Fruit fly (Drosophila melanogaster) whole organism, embryonic: ENCODE measurements around the gene cue.

ENCODE experiments used
- Atf3 ChIP-seq: fragments of 200-800 bp; sonication (Bioruptor generic); optimal IDR thresholded peaks from 3 replicates; lab custom pipeline; 2016; ENCODE audit warnings: missing biosample characterization, missing genetic modification characterization
- B-H1 ChIP-seq: fragments of 200-800 bp; sonication (Bioruptor generic); IDR thresholded peaks from 3 replicates; pipeline ENCODE4 v1.3.6; 2022; ENCODE audit warnings: missing biosample characterization, missing genetic modification characterization
- CG10267 ChIP-seq: fragments of 200-800 bp; sonication (Bioruptor generic); optimal IDR thresholded peaks from 2 replicates; lab custom pipeline; 2018; ENCODE audit warnings: missing biosample characterization, mild to moderate bottlenecking, missing genetic modification characterization, moderate library complexity
- CG10462 ChIP-seq: fragments of 200-800 bp; sonication (Bioruptor generic); optimal IDR thresholded peaks from 2 replicates; lab custom pipeline; 2016; ENCODE audit warnings: missing biosample characterization, missing genetic modification characterization
- CG11093 ChIP-seq: fragments of 200-800 bp; sonication (Bioruptor generic); IDR thresholded peaks from 3 replicates; pipeline ENCODE4 v1.3.6; 2022; ENCODE audit warnings: missing biosample characterization, missing genetic modification characterization
- CG13894 ChIP-seq: fragments of 200-800 bp; sonication (Bioruptor generic); optimal IDR thresholded peaks from 3 replicates; lab custom pipeline; 2018; ENCODE audit warnings: missing biosample characterization, mild to moderate bottlenecking, missing genetic modification characterization, moderate library complexity
- CG14014 ChIP-seq: fragments of 200-800 bp; sonication (Bioruptor generic); IDR thresholded peaks from 2 replicates; pipeline ENCODE4 v1.3.6; 2022; ENCODE audit warnings: missing biosample characterization, missing genetic modification characterization
- CG14667 ChIP-seq: fragments of 200-800 bp; sonication (Bioruptor generic); IDR thresholded peaks from 2 replicates; pipeline ENCODE4 v1.3.6; 2022; ENCODE audit warnings: missing biosample characterization, missing genetic modification characterization
- CG15479 ChIP-seq: fragments of 200-800 bp; sonication (Bioruptor generic); optimal IDR thresholded peaks from 3 replicates; lab custom pipeline; 2019; ENCODE audit warnings: missing biosample characterization, mild to moderate bottlenecking, missing genetic modification characterization, moderate library complexity
- CG15514 ChIP-seq: fragments of 200-800 bp; sonication (Bioruptor generic); optimal IDR thresholded peaks from 3 replicates; lab custom pipeline; 2017; ENCODE audit warnings: missing biosample characterization, missing genetic modification characterization, mild to moderate bottlenecking, moderate library complexity, missing genetic modification reagents
- CG1647 ChIP-seq: fragments of 200-800 bp; sonication (Bioruptor generic); optimal IDR thresholded peaks from 3 replicates; lab custom pipeline; 2016; ENCODE audit warnings: missing biosample characterization, missing genetic modification characterization
- CG16813 ChIP-seq: fragments of 200-800 bp; sonication (Bioruptor generic); IDR thresholded peaks from 3 replicates; pipeline ENCODE4 v1.3.6; 2022; ENCODE audit warnings: missing biosample characterization, missing genetic modification characterization; ENCODE audit not compliant: partially characterized antibody
- CG2202 ChIP-seq: fragments of 200-800 bp; sonication (Bioruptor generic); optimal IDR thresholded peaks from 2 replicates; lab custom pipeline; 2018; ENCODE audit warnings: missing biosample characterization, mild to moderate bottlenecking, missing genetic modification characterization
- CG30431 ChIP-seq: fragments of 200-800 bp; sonication (Bioruptor generic); optimal IDR thresholded peaks from 2 replicates; lab custom pipeline; 2017; ENCODE audit warnings: missing biosample characterization, missing genetic modification characterization
- CG7556 ChIP-seq: fragments of 200-800 bp; sonication (Bioruptor generic); optimal IDR thresholded peaks from 2 replicates; lab custom pipeline; 2017; ENCODE audit warnings: missing biosample characterization, mild to moderate bottlenecking, missing genetic modification characterization
- CG8290 ChIP-seq, 3 experiments: fragments of 200-800 bp; sonication (Bioruptor generic); optimal IDR thresholded peaks; 2 replicates each; lab custom pipeline; 2016 to 2019; ENCODE audit warnings: missing biosample characterization in 3 of 3, missing genetic modification characterization in 3 of 3, mild to moderate bottlenecking in 2 of 3, moderate library complexity in 1 of 3
- CG9797 ChIP-seq: fragments of 200-800 bp; sonication (Bioruptor generic); optimal IDR thresholded peaks from 3 replicates; lab custom pipeline; 2018; ENCODE audit warnings: missing biosample characterization, mild to moderate bottlenecking, missing genetic modification characterization
- CG9932 ChIP-seq: fragments of 200-800 bp; sonication (Bioruptor generic); IDR thresholded peaks from 2 replicates; pipeline ENCODE4 v1.3.6; 2022; ENCODE audit warnings: missing biosample characterization, missing genetic modification characterization
- CTCF ChIP-seq: fragments of 200-800 bp; sonication (Bioruptor generic); optimal IDR thresholded peaks from 2 replicates; lab custom pipeline; 2017; ENCODE audit warnings: missing biosample characterization, mild to moderate bottlenecking, missing genetic modification characterization, moderate library complexity
- Dad ChIP-seq: fragments of 200-800 bp; sonication (Bioruptor generic); optimal IDR thresholded peaks from 3 replicates; lab custom pipeline; 2016; ENCODE audit warnings: missing biosample characterization, missing genetic modification characterization
- Dfd ChIP-seq, 2 experiments: fragments of >200 bp; optimal IDR thresholded peaks; 2 replicates each; lab custom pipeline; 2017; ENCODE audit warnings: missing biosample characterization in 2 of 2, missing genetic modification characterization in 2 of 2
- Dref ChIP-seq: fragments of 200-800 bp; sonication (Bioruptor generic); IDR thresholded peaks from 2 replicates; pipeline ENCODE4 v1.3.6; 2022; ENCODE audit warnings: missing biosample characterization, missing genetic modification characterization
- Fer1 ChIP-seq: fragments of 200-800 bp; sonication (Bioruptor generic); optimal IDR thresholded peaks from 2 replicates; lab custom pipeline; 2017; ENCODE audit warnings: missing biosample characterization, mild to moderate bottlenecking, missing genetic modification characterization
- HLH4C ChIP-seq: fragments of 200-800 bp; sonication (Bioruptor generic); IDR thresholded peaks from 3 replicates; pipeline ENCODE4 v1.3.6; 2022; ENCODE audit warnings: missing biosample characterization, missing genetic modification characterization; ENCODE audit not compliant: partially characterized antibody
- Hey ChIP-seq: fragments of 200-800 bp; sonication (Bioruptor generic); optimal IDR thresholded peaks from 3 replicates; lab custom pipeline; 2018; ENCODE audit warnings: missing biosample characterization, mild to moderate bottlenecking, missing genetic modification characterization
- Hmr ChIP-seq: fragments of 200-800 bp; sonication (Bioruptor generic); optimal IDR thresholded peaks from 3 replicates; lab custom pipeline; 2017; ENCODE audit warnings: mild to moderate bottlenecking, missing biosample characterization, missing genetic modification reagents, missing genetic modification characterization
- Lpt ChIP-seq: fragments of >200 bp; optimal IDR thresholded peaks from 2 replicates; lab custom pipeline; 2018; ENCODE audit warnings: missing biosample characterization, missing genetic modification characterization
- NfI ChIP-seq: fragments of 200-800 bp; sonication (Bioruptor generic); optimal IDR thresholded peaks from 3 replicates; lab custom pipeline; 2018; ENCODE audit warnings: missing biosample characterization, mild to moderate bottlenecking, missing genetic modification characterization, moderate library complexity
- Oaz ChIP-seq: fragments of 200-800 bp; sonication (Bioruptor generic); IDR thresholded peaks from 2 replicates; pipeline ENCODE4 v1.3.6; 2022; ENCODE audit warnings: missing biosample characterization, missing genetic modification characterization
- Optix ChIP-seq: fragments of 200-800 bp; sonication (Bioruptor generic); IDR thresholded peaks from 3 replicates; pipeline ENCODE4 v1.3.6; 2022; ENCODE audit warnings: missing biosample characterization, missing genetic modification characterization
- Pdp1 ChIP-seq, 2 experiments: fragments of 200-800 bp; sonication (Bioruptor generic); optimal IDR thresholded peaks; 3 replicates each; lab custom pipeline; 2016; ENCODE audit warnings: missing biosample characterization in 2 of 2, missing genetic modification characterization in 2 of 2, mild to moderate bottlenecking in 1 of 2, moderate library complexity in 1 of 2
- TFAM ChIP-seq: fragments of 200-800 bp; sonication (Bioruptor generic); optimal IDR thresholded peaks from 2 replicates; lab custom pipeline; 2017; ENCODE audit warnings: missing biosample characterization, missing genetic modification characterization, inconsistent platforms
- ac ChIP-seq: fragments of 200-800 bp; sonication (Bioruptor generic); optimal IDR thresholded peaks from 3 replicates; lab custom pipeline; 2017; ENCODE audit warnings: missing biosample characterization, mild to moderate bottlenecking, missing genetic modification characterization
- amos ChIP-seq: fragments of 200-800 bp; sonication (Bioruptor generic); IDR thresholded peaks from 2 replicates; pipeline ENCODE4 v1.3.6; 2022; ENCODE audit warnings: missing biosample characterization, missing genetic modification characterization; ENCODE audit not compliant: partially characterized antibody
- caup ChIP-seq: fragments of 200-800 bp; sonication (Bioruptor generic); optimal IDR thresholded peaks from 3 replicates; lab custom pipeline; 2017; ENCODE audit warnings: missing biosample characterization, mild to moderate bottlenecking, missing genetic modification characterization, moderate library complexity; ENCODE audit not compliant: severe bottlenecking
- disco-r ChIP-seq: fragments of 200-800 bp; sonication (Bioruptor generic); optimal IDR thresholded peaks from 2 replicates; lab custom pipeline; 2016; ENCODE audit warnings: missing biosample characterization, missing genetic modification characterization
- fd96Cb ChIP-seq: fragments of 200-800 bp; sonication (Bioruptor generic); optimal IDR thresholded peaks from 2 replicates; lab custom pipeline; 2018; ENCODE audit warnings: missing biosample characterization, mild to moderate bottlenecking, missing genetic modification characterization, moderate library complexity
- ftz-f1 ChIP-seq: fragments of 200-800 bp; sonication (Bioruptor generic); optimal IDR thresholded peaks from 2 replicates; lab custom pipeline; 2016; ENCODE audit warnings: missing biosample characterization, missing genetic modification characterization
- fu2 ChIP-seq: fragments of 200-800 bp; sonication (Bioruptor generic); optimal IDR thresholded peaks from 2 replicates; lab custom pipeline; 2016; ENCODE audit warnings: missing biosample characterization, missing genetic modification characterization
- ham ChIP-seq: fragments of 200-800 bp; sonication (Bioruptor generic); IDR thresholded peaks from 2 replicates; pipeline ENCODE4 v1.3.6; 2022; ENCODE audit warnings: missing biosample characterization, missing genetic modification characterization
- hb ChIP-seq: fragments of 200-800 bp; sonication (Bioruptor generic); IDR thresholded peaks from 3 replicates; pipeline ENCODE4 v1.3.6; 2022; ENCODE audit warnings: missing biosample characterization, missing genetic modification characterization; ENCODE audit not compliant: partially characterized antibody
- ind ChIP-seq: fragments of 200-800 bp; sonication (Bioruptor generic); optimal IDR thresholded peaks from 3 replicates; lab custom pipeline; 2016; ENCODE audit warnings: missing biosample characterization, missing genetic modification characterization
- jumu ChIP-seq: fragments of 200-800 bp; sonication (Bioruptor generic); optimal IDR thresholded peaks from 3 replicates; lab custom pipeline; 2016; ENCODE audit warnings: missing biosample characterization, missing genetic modification characterization
- maf-S ChIP-seq: fragments of 200-800 bp; sonication (Bioruptor generic); optimal IDR thresholded peaks from 2 replicates; lab custom pipeline; 2016; ENCODE audit warnings: missing biosample characterization, missing genetic modification characterization
- mld ChIP-seq: fragments of 200-800 bp; sonication (Bioruptor generic); IDR thresholded peaks from 3 replicates; pipeline ENCODE4 v1.3.6; 2022; ENCODE audit warnings: missing biosample characterization, missing genetic modification characterization; ENCODE audit not compliant: partially characterized antibody
- slou ChIP-seq: fragments of 200-800 bp; sonication (Bioruptor generic); optimal IDR thresholded peaks from 3 replicates; lab custom pipeline; 2016; ENCODE audit warnings: missing biosample characterization, missing genetic modification characterization
- stwl ChIP-seq: fragments of 200-800 bp; sonication (Bioruptor generic); optimal IDR thresholded peaks from 3 replicates; lab custom pipeline; 2018; ENCODE audit warnings: missing biosample characterization, mild to moderate bottlenecking, missing genetic modification characterization, moderate library complexity
- ttk ChIP-seq: fragments of 200-800 bp; sonication (Bioruptor generic); IDR thresholded peaks from 2 replicates; pipeline ENCODE4 v2.1.2; 2022; ENCODE audit warnings: missing biosample characterization, missing genetic modification characterization
- zen ChIP-seq: fragments of 200-800 bp; sonication (Bioruptor generic); optimal IDR thresholded peaks from 3 replicates; lab custom pipeline; 2018; ENCODE audit warnings: missing biosample characterization, mild to moderate bottlenecking, missing genetic modification characterization, moderate library complexity

Gene cue

DNA sequence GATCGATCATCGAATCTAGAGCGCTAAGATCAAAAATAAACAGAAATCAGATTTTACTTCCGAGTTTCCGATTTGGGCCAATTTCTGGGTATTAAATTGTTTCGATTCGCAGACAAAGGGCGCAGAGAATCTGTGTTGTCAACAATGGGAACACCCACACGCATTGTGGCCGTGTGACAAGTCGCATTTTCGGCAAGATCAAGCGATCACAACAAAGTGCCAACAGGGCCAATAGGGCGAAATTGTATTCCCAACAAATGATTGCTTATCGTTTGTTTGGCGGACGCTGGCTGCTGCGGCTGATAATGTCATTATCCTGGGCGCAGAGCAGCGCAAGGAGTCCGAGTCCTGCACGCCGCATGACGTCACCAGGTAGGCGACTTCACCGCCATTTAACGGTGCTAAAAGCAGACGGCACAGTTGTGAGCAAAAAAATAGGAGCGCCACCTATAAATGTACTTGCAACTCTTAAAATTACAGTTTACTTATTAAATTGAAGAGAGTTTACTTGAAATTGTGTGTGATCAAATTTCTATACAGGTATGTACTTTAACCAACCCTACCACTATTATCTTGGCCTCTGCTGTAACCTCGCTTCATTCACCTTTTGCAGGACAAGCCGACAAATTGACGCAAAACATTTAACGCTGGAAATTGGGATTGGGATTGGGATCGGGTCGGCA, 37.9 kb downstream of the cue start (continued):
- TF ChIP-seq fd96Cb (tag; lab: Kevin White, UChicago): peak; percentile 41
- TF ChIP-seq ac: peak; percentile 98
- peak; percentile 83 for TF ChIP-seq CG30431 (GFP tag; lab: Kevin White, UChicago)
- TF ChIP-seq CG13894: no peak
- peak; percentile 95 for TF ChIP-seq CG15479 (GFP tag; lab: Kevin White, UChicago)
- no peak for TF ChIP-seq B-H1 (GFP tag; lab: Robert Waterston, UW)
- peak; percentile 44 for TF ChIP-seq CG10267 (tag; lab: Kevin White, UChicago)
- no peak for TF ChIP-seq ham
- TF ChIP-seq Optix (GFP tag; lab: Robert Waterston, UW): peak; percentile 63; the same call in 1 of the 3 replicates
- peak; percentile 52 for TF ChIP-seq CG7556 (GFP tag; lab: Kevin White, UChicago)
- 0 out of 2 replicates have a peak, but pooled peaks have one; percentile 30 for TF ChIP-seq Oaz (GFP tag; lab: Robert Waterston, UW)
- peak; percentile 41 for TF ChIP-seq CG8290 (GFP tag; optimal IDR thresholded peaks at IDR 0.05; lab: Kevin White, UChicago)
- no peak for TF ChIP-seq CG8290 (tag; optimal IDR thresholded peaks at IDR 0.05; lab: Kevin White, UChicago)
- peak; percentile 38 for TF ChIP-seq disco-r (GFP tag; lab: Kevin White, UChicago)
- TF ChIP-seq CG15514 (GFP tag; lab: Kevin White, UChicago): no peak
- TF ChIP-seq slou (GFP tag; lab: Kevin White, UChicago): no peak
- no peak for TF ChIP-seq fu2 (GFP tag; lab: Kevin White, UChicago)
- TF ChIP-seq CG11093 (GFP tag; lab: Robert Waterston, UW): 0 out of 3 replicates have a peak, but pooled peaks have one; percentile 38
- TF ChIP-seq stwl (tag; lab: Kevin White, UChicago): no peak
- peak; percentile 30 for TF ChIP-seq Dad
- TF ChIP-seq CG14014 (GFP tag; lab: Robert Waterston, UW): peak; percentile 46
- no peak for TF ChIP-seq CG16813 (GFP tag; lab: Robert Waterston, UW)
- TF ChIP-seq CG1647 (GFP tag; lab: Kevin White, UChicago): no peak
- TF ChIP-seq CG9797 (GFP tag; lab: Kevin White, UChicago): no peak
- TF ChIP-seq Dref (GFP tag; lab: Robert Waterston, UW): no peak
- no peak for TF ChIP-seq TFAM (GFP tag; lab: Kevin White, UChicago)
- peak; percentile 65 for TF ChIP-seq Atf3 (GFP tag; lab: Kevin White, UChicago)
- no peak for TF ChIP-seq HLH4C (GFP tag; lab: Robert Waterston, UW)
- peak; percentile 58 for TF ChIP-seq CG2202 (tag; lab: Kevin White, UChicago)
- no peak for TF ChIP-seq Hey (tag; lab: Kevin White, UChicago)
- peak in 1 of 2 experiments; percentile 67 for TF ChIP-seq Pdp1 (GFP tag; optimal IDR thresholded peaks at IDR 0.05; lab: Kevin White, UChicago)
- TF ChIP-seq NfI: peak; percentile 7
- TF ChIP-seq hb (GFP tag; lab: Robert Waterston, UW): no peak
- peak; percentile 70 for TF ChIP-seq CG14667 (GFP tag; lab: Robert Waterston, UW)
- TF ChIP-seq Fer1: no peak
- TF ChIP-seq jumu (GFP tag; lab: Kevin White, UChicago): peak; percentile 63
- TF ChIP-seq zen (tag; lab: Kevin White, UChicago): peak; percentile 98
- TF ChIP-seq CTCF: no peak
- no peak for TF ChIP-seq mld (GFP tag; lab: Robert Waterston, UW)
- TF ChIP-seq caup (GFP tag; lab: Kevin White, UChicago): peak; percentile 20
- TF ChIP-seq ind (GFP tag; lab: Kevin White, UChicago): no peak
- peak; percentile 59 for TF ChIP-seq ttk (GFP tag; lab: Robert Waterston, UW)
- TF ChIP-seq ftz-f1: no peak
- no peak for TF ChIP-seq Lpt (GFP tag; lab: Kevin White, UChicago)
- no peak for TF ChIP-seq CG9932 (GFP tag; lab: Robert Waterston, UW)
- TF ChIP-seq amos (GFP tag; lab: Robert Waterston, UW): no peak
- no peak for TF ChIP-seq Dfd (GFP tag; optimal IDR thresholded peaks at IDR 0.05; lab: Kevin White, UChicago)
- TF ChIP-seq CG10462 (GFP tag; lab: Kevin White, UChicago): peak; percentile 76
- peak; percentile 14 for TF ChIP-seq maf-S (GFP tag; lab: Kevin White, UChicago)
- TF ChIP-seq Hmr (GFP tag; lab: Kevin White, UChicago): no peak
